Worm (Caenorhabditis elegans) whole organism, L4 larva: ENCODE measurements around the gene nhr-268.

Experiments used
- R02D3.7 ChIP-seq: fragments of 150-350 bp; sonication (generic microtip); optimal IDR thresholded peaks from 3 replicates; lab custom pipeline; 2014; ENCODE audit warnings: missing biosample characterization, missing genetic modification characterization
- T20F7.1 ChIP-seq: fragments of 200-800 bp; sonication (Bioruptor generic); optimal IDR thresholded peaks from 2 replicates; lab custom pipeline; 2018; ENCODE audit warnings: mild to moderate bottlenecking, missing genetic modification characterization, missing compliant biosample characterization
- aha-1 ChIP-seq: fragments of 150-350 bp; peaks from one replicate; lab custom pipeline; 2014; ENCODE audit warnings: missing biosample characterization, missing genetic modification characterization
- ama-1 ChIP-seq: fragments of 150-350 bp; optimal IDR thresholded peaks from 2 replicates; lab custom pipeline; 2014; ENCODE audit warnings: inconsistent platforms, mixed read lengths
- ceh-62 ChIP-seq: sonication (generic microtip); optimal IDR thresholded peaks from 2 replicates; lab custom pipeline; 2017; ENCODE audit warnings: missing biosample characterization, missing genetic modification characterization
- fkh-10 ChIP-seq: fragments of 150-350 bp; optimal IDR thresholded peaks from 2 replicates; lab custom pipeline; 2014; ENCODE audit warnings: missing biosample characterization, missing genetic modification reagents, missing genetic modification characterization
- hlh-11 ChIP-seq: fragments of 200-800 bp; sonication (Bioruptor generic); optimal IDR thresholded peaks from 2 replicates; lab custom pipeline; 2018; ENCODE audit warnings: mild to moderate bottlenecking, missing genetic modification characterization, missing compliant biosample characterization
- lin-1 ChIP-seq: fragments of 200-800 bp; sonication (Bioruptor generic); IDR thresholded peaks from 2 replicates; pipeline ENCODE4 v1.3.6; 2022; ENCODE audit warnings: missing genetic modification reagents, missing genetic modification characterization, missing compliant biosample characterization
- madf-9 ChIP-seq: fragments of 200-800 bp; sonication (Bioruptor generic); conservative IDR thresholded peaks from 2 replicates; pipeline ENCODE4 v1.3.6; 2022; ENCODE audit warnings: missing genetic modification reagents, missing genetic modification characterization, missing compliant biosample characterization
- mdt-29 ChIP-seq: fragments of 200-800 bp; sonication (Bioruptor generic); IDR thresholded peaks from 2 replicates; pipeline ENCODE4 v1.3.6; 2022; ENCODE audit warnings: missing genetic modification reagents, missing genetic modification characterization, missing compliant biosample characterization
- nhr-102 ChIP-seq: sonication (generic microtip); optimal IDR thresholded peaks from 2 replicates; lab custom pipeline; 2016; ENCODE audit warnings: mild to moderate bottlenecking, missing genetic modification characterization, moderate library complexity, missing compliant biosample characterization
- nhr-28 ChIP-seq: fragments of 150-350 bp; optimal IDR thresholded peaks from 2 replicates; lab custom pipeline; 2014; ENCODE audit warnings: missing biosample characterization, missing genetic modification characterization
- nhr-42 ChIP-seq: fragments of 200-800 bp; sonication (Bioruptor generic); IDR thresholded peaks from 2 replicates; pipeline ENCODE4 v1.3.6; 2022; ENCODE audit warnings: missing genetic modification characterization, missing compliant biosample characterization
- saeg-2 ChIP-seq: fragments of 200-800 bp; sonication (Bioruptor generic); IDR thresholded peaks from 2 replicates; pipeline ENCODE4 v1.3.6; 2022; ENCODE audit warnings: missing genetic modification reagents, missing genetic modification characterization, missing compliant biosample characterization
- set-16 ChIP-seq: fragments of 200-800 bp; sonication (Bioruptor generic); IDR thresholded peaks from 2 replicates; pipeline ENCODE4 v1.3.6; 2022; ENCODE audit warnings: missing genetic modification reagents, missing genetic modification characterization, missing compliant biosample characterization
- snpc-4 ChIP-seq: fragments of 150-350 bp; optimal IDR thresholded peaks from 2 replicates; lab custom pipeline; 2014; ENCODE audit warnings: missing biosample characterization, missing genetic modification characterization
- spr-3 ChIP-seq: fragments of 200-800 bp; sonication (Bioruptor generic); optimal IDR thresholded peaks from 2 replicates; lab custom pipeline; 2018; ENCODE audit warnings: mild to moderate bottlenecking, missing genetic modification characterization, missing compliant biosample characterization
- vab-7 ChIP-seq: fragments of 200-800 bp; sonication (Bioruptor generic); IDR thresholded peaks from 2 replicates; pipeline ENCODE4 v1.3.6; 2022; ENCODE audit warnings: missing genetic modification reagents, missing genetic modification characterization, missing compliant biosample characterization
- zag-1 ChIP-seq: fragments of 150-350 bp; optimal IDR thresholded peaks from 2 replicates; lab custom pipeline; 2014; ENCODE audit warnings: missing biosample characterization, missing genetic modification characterization
- zip-11 ChIP-seq: fragments of 200-800 bp; sonication (Bioruptor generic); IDR thresholded peaks from 2 replicates; pipeline ENCODE4 v1.3.6; 2022; ENCODE audit warnings: missing genetic modification characterization, missing compliant biosample characterization
- ztf-7 ChIP-seq: fragments of 150-350 bp; optimal IDR thresholded peaks from 2 replicates; lab custom pipeline; 2014; ENCODE audit warnings: missing biosample characterization, missing genetic modification characterization

nhr-268 gene

DNA sequence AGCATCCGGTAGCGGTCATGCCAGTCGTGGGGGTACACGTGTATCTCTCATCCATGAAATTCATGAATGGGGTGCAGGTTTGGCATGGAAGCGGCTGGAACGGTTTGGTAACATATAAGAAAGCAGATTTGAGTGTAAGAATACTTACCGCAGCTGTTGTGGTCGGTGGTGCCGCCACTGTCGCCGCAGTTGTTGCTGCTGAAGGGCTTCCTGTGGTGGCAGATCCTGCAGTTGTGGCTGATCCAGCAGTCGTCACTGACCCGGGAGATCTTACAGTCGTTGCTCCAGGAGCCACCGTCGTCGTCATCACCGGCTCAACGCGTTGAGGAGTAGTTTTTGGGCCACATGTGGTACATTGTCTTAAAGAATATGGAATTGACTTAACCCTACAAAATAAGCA, 43.0 kb downstream of the nhr-268 start:
- TF ChIP-seq zag-1 (tag; lab: Kevin White, UChicago) (no peak), saeg-2 (GFP tag; lab: Robert Waterston, UW) (no peak), mdt-29 (no peak), aha-1 (tag; lab: Kevin White, UChicago) (peak; percentile 11), nhr-102 (no peak), fkh-10 (GFP tag; lab: Kevin White, UChicago) (no peak), T20F7.1 (GFP tag; lab: Kevin White, UChicago) (no peak), vab-7 (GFP tag; lab: Robert Waterston, UW) (no peak), set-16 (GFP tag; lab: Robert Waterston, UW) (peak; percentile 64)
- TF ChIP-seq, all 104 proteins: peak for 2

DNA sequence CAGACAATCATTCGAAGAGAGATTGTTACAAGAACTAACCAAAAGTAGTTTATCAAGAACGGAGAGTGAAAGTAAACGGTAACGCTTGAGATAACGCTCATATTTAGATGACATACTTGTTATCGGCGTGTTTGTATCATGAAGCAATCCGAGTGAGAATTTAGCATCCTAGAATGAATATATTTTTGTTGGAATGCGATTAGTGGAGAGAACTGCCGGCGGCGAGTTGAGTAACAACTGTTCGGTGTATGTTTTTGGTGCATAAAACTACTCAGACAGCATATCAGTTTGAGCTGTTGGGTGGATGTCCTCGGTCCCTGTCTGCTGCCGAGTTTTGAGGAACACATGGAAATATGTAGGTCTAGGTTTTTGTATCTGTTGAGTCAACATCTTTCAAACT, 43.5 kb downstream of the nhr-268 start, which contains the start of gene T23D5.3:
Gene T23D5.3 (minus strand): TSS at position 101 of the 400 bp plus-strand sequence.
- no peak for TF ChIP-seq madf-9 (GFP tag; lab: Robert Waterston, UW)
- no peak for TF ChIP-seq snpc-4 (tag; lab: Kevin White, UChicago)
- TF ChIP-seq spr-3: no peak
- no peak for TF ChIP-seq R02D3.7 (tag; lab: Kevin White, UChicago)
- no peak for TF ChIP-seq hlh-11 (tag; lab: Kevin White, UChicago)
- TF ChIP-seq nhr-28 (tag; lab: Kevin White, UChicago): no peak
- TF ChIP-seq ceh-62 (tag; lab: Kevin White, UChicago): no peak
- TF ChIP-seq saeg-2 (GFP tag; lab: Robert Waterston, UW): no peak
- no peak for TF ChIP-seq lin-1 (GFP tag; lab: Robert Waterston, UW)

DNA sequence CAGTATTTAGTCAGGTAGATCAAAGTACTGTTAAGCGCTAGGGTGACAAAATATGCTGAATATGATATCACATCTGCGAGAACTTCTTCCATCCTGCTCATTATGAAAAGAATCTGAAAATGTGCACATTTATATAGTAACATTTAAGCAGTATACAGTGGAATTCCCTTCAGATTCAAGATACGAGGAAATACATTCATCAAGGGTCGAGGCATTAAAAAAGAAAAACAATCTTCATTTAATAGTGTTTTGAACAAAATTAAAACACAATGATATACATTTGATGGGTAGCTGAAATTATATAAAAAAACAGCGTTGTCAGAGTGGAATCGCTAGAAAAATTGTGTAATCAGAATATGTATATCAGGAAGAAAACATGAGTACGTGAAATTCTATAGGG, 45.7 kb downstream of the nhr-268 start, which contains the start of gene str-27:
Gene str-27 (minus strand): TSS at position 101 of the 400 bp plus-strand sequence.
- TF ChIP-seq aha-1 (tag; lab: Kevin White, UChicago) (peak; percentile 61), ztf-7 (tag; lab: Kevin White, UChicago) (no peak), zip-11 (no peak), zag-1 (tag; lab: Kevin White, UChicago) (no peak), set-16 (GFP tag; lab: Robert Waterston, UW) (no peak), nhr-42 (no peak), ama-1 (no peak)
- TF ChIP-seq, all 104 proteins: peak for 1
